Worm (Caenorhabditis elegans): ENCODE data around the gene fbxa-7.
"Not testable (repeated sequence)": the region's sequence is repeated elsewhere in the genome, so short reads cannot be mapped to it uniquely, and the experiment has no call there.

The fbxa-7 gene

DNA sequence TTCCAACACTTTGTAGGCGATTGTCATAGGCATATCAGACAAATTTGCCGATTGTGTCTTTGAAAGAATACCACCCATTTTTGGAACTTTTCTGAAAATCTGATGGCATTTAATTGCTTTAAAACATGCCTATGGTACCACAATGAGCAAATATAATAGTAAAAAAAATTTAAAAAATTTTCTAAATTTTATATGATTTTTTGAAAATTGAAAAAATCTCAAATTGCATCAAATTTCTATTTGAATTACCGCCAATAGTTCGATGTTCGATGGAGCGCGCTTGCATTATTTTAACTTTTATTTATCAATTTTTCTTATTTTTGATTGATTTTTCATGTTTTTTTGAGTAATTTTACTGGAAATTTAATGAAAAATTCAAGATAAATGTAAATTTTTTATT, 10.1 kb upstream of the fbxa-7 start, which contains the start of gene fbxa-42:
fbxa-42 (minus strand) TSS at position 101 of the 400 bp plus-strand sequence.
- not testable (repeated sequence) for TF ChIP-seq W03F9.2, dao-5, him-1 (tag; optimal IDR thresholded peaks at IDR 0.05)

DNA sequence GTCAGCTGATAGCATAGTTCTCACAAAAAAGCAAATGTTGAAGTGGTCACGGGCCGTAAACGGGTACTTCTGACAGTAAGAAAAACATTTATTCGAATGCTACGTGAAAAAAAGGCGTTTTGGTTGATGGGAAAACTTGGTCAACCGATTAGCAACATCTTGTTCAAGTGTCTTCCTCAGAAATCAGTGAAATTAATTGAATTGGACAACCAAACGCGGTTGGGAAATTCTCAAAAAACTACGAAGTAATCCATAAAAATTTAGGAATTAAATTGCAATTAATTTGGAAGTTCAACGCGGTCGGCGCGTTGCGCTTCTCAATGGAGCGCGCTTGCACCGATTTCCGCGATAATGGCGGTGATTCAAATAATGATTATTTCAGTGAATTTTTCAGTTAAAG, 8.1 kb upstream of the fbxa-7 start:
- TF ChIP-seq him-1 (tag; optimal IDR thresholded peaks at IDR 0.05), result no peak
- TF ChIP-seq W03F9.2 (tag; optimal IDR thresholded peaks at IDR 0.05), result no peak

DNA sequence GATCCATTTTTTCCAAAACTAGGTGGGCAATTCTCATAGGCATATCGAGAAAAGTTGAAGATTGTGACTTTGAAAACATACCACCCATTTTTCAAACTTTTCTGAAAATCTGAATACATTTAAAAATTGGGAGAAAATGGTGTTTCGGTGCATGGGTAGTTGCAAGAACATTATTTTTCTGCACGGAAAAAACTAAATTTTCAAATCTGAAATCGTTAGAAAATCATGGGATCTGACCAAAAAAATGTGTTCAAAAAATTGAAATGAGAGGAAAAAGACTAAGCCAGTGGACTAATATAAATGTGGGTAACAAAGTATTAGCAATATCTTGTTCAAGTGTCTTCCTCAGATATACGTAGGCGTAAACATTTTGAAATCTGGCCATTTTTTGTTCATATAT, 7.6 kb upstream of the fbxa-7 start, which contains the start of gene fbxa-43:
fbxa-43 (minus strand) TSS at position 101 of the 400 bp plus-strand sequence.
- TF ChIP-seq dao-5 (tag; optimal IDR thresholded peaks at IDR 0.05) (no peak), W03F9.2 (tag; optimal IDR thresholded peaks at IDR 0.05) (no peak), him-1 (tag; optimal IDR thresholded peaks at IDR 0.05) (no peak)

DNA sequence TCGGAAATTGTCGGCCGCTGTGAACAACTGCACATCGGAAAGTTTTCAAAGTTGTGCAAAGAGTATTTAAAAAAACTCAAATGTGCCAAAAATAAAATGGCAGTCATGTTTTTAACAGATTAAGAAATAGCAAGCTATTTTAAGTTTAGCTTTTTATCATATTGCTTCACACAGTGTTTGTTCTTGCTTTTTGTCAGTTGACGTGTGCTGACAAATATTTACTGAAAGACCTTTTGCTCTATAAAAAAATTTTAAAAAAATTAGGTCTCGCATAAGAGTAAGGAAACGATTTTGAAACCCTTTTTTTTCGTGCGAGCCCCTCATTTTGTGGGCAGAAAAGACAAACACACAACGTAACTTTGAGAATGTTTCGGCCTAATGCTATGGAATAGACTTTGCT, 4.3 kb upstream of the fbxa-7 start, which contains the start of gene fbxa-71:
fbxa-71 (plus strand) TSS at position 301 of the 400 bp plus-strand sequence.
- no peak for TF ChIP-seq him-1 (tag; optimal IDR thresholded peaks at IDR 0.05)
- no peak for TF ChIP-seq dao-5 (tag; optimal IDR thresholded peaks at IDR 0.05)
- no peak for TF ChIP-seq W03F9.2 (tag; optimal IDR thresholded peaks at IDR 0.05)

- TF ChIP-seq dao-5 (tag; optimal IDR thresholded peaks at IDR 0.05), result no peak
- TF ChIP-seq him-1 (tag; optimal IDR thresholded peaks at IDR 0.05), result no peak
- TF ChIP-seq W03F9.2 (tag; optimal IDR thresholded peaks at IDR 0.05), result no peak
These were observed 1.8 kb upstream of the fbxa-7 start, which contains the start of gene fbxa-73 for ce11 chrIII:2253027-2253499. TSS of gene fbxa-73 (plus strand) at chrIII:2253449.

DNA sequence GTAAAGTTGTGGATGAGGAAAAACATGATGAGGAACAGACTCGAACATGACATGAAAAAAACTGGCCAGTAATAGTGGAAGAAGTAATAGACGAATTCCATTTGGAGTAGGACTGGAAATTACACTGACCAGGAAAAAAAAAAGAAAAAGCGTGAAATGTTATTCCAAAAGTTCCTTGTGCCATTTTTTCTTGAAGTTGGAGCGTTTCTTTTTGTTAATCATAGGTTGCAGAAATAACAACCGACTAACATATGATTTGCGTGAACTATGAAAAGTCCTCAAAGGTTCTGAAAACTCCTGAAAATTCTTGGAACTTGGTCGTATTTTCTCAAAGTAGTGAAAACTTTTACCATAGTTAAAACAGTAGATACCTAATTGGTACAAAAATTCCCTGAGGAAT, 5.5 kb downstream of the fbxa-7 start, which contains the start of gene srd-67:
srd-67 (minus strand) TSS at position 101 of the 400 bp plus-strand sequence.
- no peak for TF ChIP-seq dao-5 (tag; optimal IDR thresholded peaks at IDR 0.05)
- TF ChIP-seq W03F9.2 (tag; optimal IDR thresholded peaks at IDR 0.05), result no peak
- no peak for TF ChIP-seq him-1 (tag; optimal IDR thresholded peaks at IDR 0.05)

ce11 chrIII:2243617-2244016, 7.6 kb downstream of the fbxa-7 start:
- no peak for TF ChIP-seq W03F9.2 (tag; optimal IDR thresholded peaks at IDR 0.05)

DNA sequence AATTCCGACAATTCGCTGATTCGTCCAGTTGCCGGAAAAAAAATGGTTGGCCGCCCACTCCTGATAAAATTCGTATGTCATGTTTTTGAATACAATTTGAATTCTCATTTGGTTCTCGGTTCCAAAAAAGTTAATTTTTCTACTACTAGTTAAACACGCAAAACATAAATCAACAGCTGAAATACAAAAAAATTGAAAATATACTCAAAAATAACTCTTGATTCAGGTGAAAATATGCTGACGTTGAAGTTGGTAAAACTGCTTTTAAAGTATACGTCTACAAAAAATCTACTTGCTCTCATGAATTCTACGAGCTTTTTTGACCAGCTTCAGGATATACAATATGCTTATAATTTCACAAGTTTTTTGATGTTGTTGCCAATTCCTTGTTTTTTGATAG, 10.8 kb downstream of the fbxa-7 start, which contains the start of gene srz-56:
srz-56 (plus strand) TSS at position 301 of the 400 bp plus-strand sequence.
- TF ChIP-seq him-1 (tag; optimal IDR thresholded peaks at IDR 0.05) (no peak), W03F9.2 (tag; optimal IDR thresholded peaks at IDR 0.05) (no peak)

DNA sequence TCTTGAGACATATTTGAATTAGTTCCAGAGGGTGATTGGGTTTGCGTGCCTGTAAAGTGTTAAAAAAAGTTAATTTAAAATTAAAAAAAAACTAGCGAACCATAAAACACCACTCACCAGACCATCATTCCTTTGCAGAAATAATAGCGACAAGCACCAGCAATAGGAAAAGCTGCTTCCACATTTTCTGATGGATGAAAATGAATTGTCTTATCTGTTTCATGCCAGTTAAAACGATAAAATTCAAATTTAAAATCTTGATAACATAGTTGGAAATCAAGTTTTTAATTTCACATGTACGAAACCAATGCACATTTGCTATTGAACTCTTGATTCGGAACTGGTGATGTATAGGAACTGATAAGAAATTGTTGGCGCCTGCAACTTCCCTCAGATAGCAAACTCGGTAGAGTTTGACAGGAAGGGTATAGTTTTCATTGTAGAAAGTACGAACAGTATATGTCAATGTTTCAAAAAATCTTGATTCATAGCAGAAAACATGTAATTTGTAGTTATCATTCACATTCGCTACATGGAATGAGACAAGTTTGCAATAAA, 11.6 kb downstream of the fbxa-7 start, which contains the start of gene C39B5.10:
C39B5.10 (minus strand) TSS at position 51 of the 558 bp plus-strand sequence.
- TF ChIP-seq him-1 (tag; optimal IDR thresholded peaks at IDR 0.05) (no peak), dao-5 (tag; optimal IDR thresholded peaks at IDR 0.05) (no peak), W03F9.2 (tag; optimal IDR thresholded peaks at IDR 0.05) (no peak)

- TF ChIP-seq him-1 (tag; optimal IDR thresholded peaks at IDR 0.05), result no peak
- no peak for TF ChIP-seq dao-5 (tag; optimal IDR thresholded peaks at IDR 0.05)
- no peak for TF ChIP-seq W03F9.2 (tag; optimal IDR thresholded peaks at IDR 0.05)
These were observed 16.9 kb downstream of the fbxa-7 start, which contains the start of gene C39B5.2 for ce11 chrIII:2234192-2234934. TSS of gene C39B5.2 (plus strand) at chrIII:2234884.

ce11 chrIII:2233399-2233798, 17.8 kb downstream of the fbxa-7 start:
- TF ChIP-seq dao-5 (tag; optimal IDR thresholded peaks at IDR 0.05) (no peak), W03F9.2 (tag; optimal IDR thresholded peaks at IDR 0.05) (no peak), him-1 (tag; optimal IDR thresholded peaks at IDR 0.05) (no peak)

- TF ChIP-seq him-1 (tag; optimal IDR thresholded peaks at IDR 0.05), result no peak
- TF ChIP-seq W03F9.2 (tag; optimal IDR thresholded peaks at IDR 0.05), result no peak
- TF ChIP-seq dao-5 (tag; optimal IDR thresholded peaks at IDR 0.05), result no peak
These were observed 18.9 kb downstream of the fbxa-7 start, which contains the start of gene fbxa-47 for ce11 chrIII:2232360-2232759. TSS of gene fbxa-47 (minus strand) at chrIII:2232460.

- TF ChIP-seq W03F9.2 (tag; optimal IDR thresholded peaks at IDR 0.05) (no peak), dao-5 (tag; optimal IDR thresholded peaks at IDR 0.05) (no peak), him-1 (tag; optimal IDR thresholded peaks at IDR 0.05) (no peak)
These were observed 23.8 kb downstream of the fbxa-7 start, which contains the start of gene fbxa-62 for ce11 chrIII:2227407-2227806. TSS of gene fbxa-62 (plus strand) at chrIII:2227707.

- no peak for TF ChIP-seq dao-5 (tag; optimal IDR thresholded peaks at IDR 0.05)
- TF ChIP-seq him-1 (tag; optimal IDR thresholded peaks at IDR 0.05), result no peak
- TF ChIP-seq W03F9.2 (tag; optimal IDR thresholded peaks at IDR 0.05), result no peak
These were observed 26.8 kb downstream of the fbxa-7 start, which contains the start of gene fbxa-38 for ce11 chrIII:2224478-2224877. TSS of gene fbxa-38 (plus strand) at chrIII:2224672.

Data from whole organism, L4/young adult.